ENCODE assay signal across 4 worm cellular contexts in genomic region chrV:9175218-9175837, ce11.
TF ChIP-seq lines count a peak whose summit lies in the region.

spas-1 (plus strand) TSS chrV:9175789.

TF ChIP-seq in whole organism, L2 larva, 48 proteins besides CTCF, POLR2A, EP300 and RAD21 (continues in another document):
- peak; percentile 7 for TF ChIP-seq skn-1 (tag; optimal IDR thresholded peaks at IDR 0.05; lab: Kevin White, UChicago)
- peak; percentile 12 for TF ChIP-seq unc-62 (GFP tag; optimal IDR thresholded peaks at IDR 0.05; lab: Kevin White, UChicago)
- TF ChIP-seq nhr-23 (tag; optimal IDR thresholded peaks at IDR 0.05; lab: Kevin White, UChicago), result no peak
- TF ChIP-seq zag-1 (tag; optimal IDR thresholded peaks at IDR 0.05; lab: Kevin White, UChicago), result peak; percentile 37
- no peak for TF ChIP-seq peb-1 (tag; optimal IDR thresholded peaks at IDR 0.05; lab: Kevin White, UChicago)
- peak; percentile 49 for TF ChIP-seq blmp-1 (tag; optimal IDR thresholded peaks at IDR 0.05; lab: Kevin White, UChicago; ENCODE audit: insufficient read depth)
- peak; percentile 86 for TF ChIP-seq mab-5 (tag; optimal IDR thresholded peaks at IDR 0.05; lab: Kevin White, UChicago)
- peak; percentile 95 for TF ChIP-seq unc-55 (GFP tag; optimal IDR thresholded peaks at IDR 0.05; lab: Kevin White, UChicago)
- TF ChIP-seq ZK546.5 (tag; optimal IDR thresholded peaks at IDR 0.05; lab: Kevin White, UChicago), result no peak
- no peak for TF ChIP-seq nhr-237 (tag; optimal IDR thresholded peaks at IDR 0.05; lab: Kevin White, UChicago)
- peak; percentile 82 for TF ChIP-seq snpc-4 (tag; optimal IDR thresholded peaks at IDR 0.05; lab: Kevin White, UChicago)
- peak; percentile 93 for TF ChIP-seq sma-9 (GFP tag; optimal IDR thresholded peaks at IDR 0.05; lab: Kevin White, UChicago)
- no peak for TF ChIP-seq sma-9 (tag; optimal IDR thresholded peaks at IDR 0.05; lab: Kevin White, UChicago)
- no peak for TF ChIP-seq alr-1 (tag; optimal IDR thresholded peaks at IDR 0.05; lab: Kevin White, UChicago)
- peak; percentile 74 for TF ChIP-seq egl-27 (tag; optimal IDR thresholded peaks at IDR 0.05; lab: Kevin White, UChicago)
- peak; percentile 78 for TF ChIP-seq ztf-4 (tag; optimal IDR thresholded peaks at IDR 0.05; lab: Kevin White, UChicago)
- TF ChIP-seq unc-39 (tag; optimal IDR thresholded peaks at IDR 0.05; lab: Kevin White, UChicago), result no peak
- TF ChIP-seq ztf-11 (tag; optimal IDR thresholded peaks at IDR 0.05; lab: Kevin White, UChicago), result no peak
- no peak for TF ChIP-seq nhr-10 (tag; optimal IDR thresholded peaks at IDR 0.05; lab: Kevin White, UChicago)
- TF ChIP-seq nhr-21 (tag; optimal IDR thresholded peaks at IDR 0.05; lab: Kevin White, UChicago), result peak; percentile 80
- TF ChIP-seq aly-2 (tag; optimal IDR thresholded peaks at IDR 0.05; lab: Kevin White, UChicago), result no peak
- peak; percentile 88 for TF ChIP-seq F13H6.1 (tag; optimal IDR thresholded peaks at IDR 0.05; lab: Kevin White, UChicago)
- TF ChIP-seq nhr-77 (tag; optimal IDR thresholded peaks at IDR 0.05; lab: Kevin White, UChicago), result peak; percentile 40
- TF ChIP-seq Y55F3AM.14 (GFP tag; optimal IDR thresholded peaks at IDR 0.05; lab: Kevin White, UChicago), result no peak

TF ChIP-seq in whole organism, L4 larva, 104 proteins besides CTCF, POLR2A, EP300 and RAD21 (continues in another document):
- TF ChIP-seq pqm-1 (tag; optimal IDR thresholded peaks at IDR 0.05; lab: Kevin White, UChicago) (peak; percentile 34), D1046.2 (GFP tag; IDR thresholded peaks at IDR 0.05; lab: Robert Waterston, UW) (no peak), gei-8 (GFP tag; optimal IDR thresholded peaks at IDR 0.05; lab: Kevin White, UChicago) (no peak), nhr-6 (tag; optimal IDR thresholded peaks at IDR 0.05; lab: Kevin White, UChicago) (peak; percentile 83), nhr-77 (tag; optimal IDR thresholded peaks at IDR 0.05; lab: Kevin White, UChicago) (peak; percentile 92), ceh-32 (tag; optimal IDR thresholded peaks at IDR 0.05; lab: Kevin White, UChicago; ENCODE audit: poor library complexity) (no peak), daf-16 (GFP tag; optimal IDR thresholded peaks at IDR 0.05; lab: Kevin White, UChicago) (peak in 1 of 2 experiments; percentile 20), daf-16 (tag; optimal IDR thresholded peaks at IDR 0.05; lab: Kevin White, UChicago) (peak; percentile 27), ctbp-1 (GFP tag; IDR thresholded peaks at IDR 0.05; lab: Robert Waterston, UW) (peak; percentile 76), snpc-4 (tag; optimal IDR thresholded peaks at IDR 0.05; lab: Kevin White, UChicago) (no peak), madf-5 (GFP tag; IDR thresholded peaks at IDR 0.05; lab: Robert Waterston, UW) (no peak), R02D3.7 (tag; optimal IDR thresholded peaks at IDR 0.05; lab: Kevin White, UChicago) (no peak), Y48G9A.11 (GFP tag; IDR thresholded peaks at IDR 0.05; lab: Robert Waterston, UW) (no peak), F26F4.8 (GFP tag; conservative IDR thresholded peaks at IDR 0.05; lab: Robert Waterston, UW) (no peak), nhr-102 (tag; optimal IDR thresholded peaks at IDR 0.05; lab: Kevin White, UChicago) (peak; percentile 92), fkh-10 (GFP tag; optimal IDR thresholded peaks at IDR 0.05; lab: Kevin White, UChicago) (peak; percentile 80), T20F7.1 (GFP tag; optimal IDR thresholded peaks at IDR 0.05; lab: Kevin White, UChicago) (peak; percentile 87), spr-1 (tag; optimal IDR thresholded peaks at IDR 0.05; lab: Kevin White, UChicago) (peak; percentile 51), duxl-1 (tag; optimal IDR thresholded peaks at IDR 0.05; lab: Kevin White, UChicago; ENCODE audit: poor library complexity) (peak; percentile 68), daf-19 (GFP tag; conservative IDR thresholded peaks at IDR 0.05; lab: Robert Waterston, UW) (no peak), sdz-12 (GFP tag; optimal IDR thresholded peaks at IDR 0.05; lab: Kevin White, UChicago) (no peak), madf-9 (GFP tag; conservative IDR thresholded peaks at IDR 0.05; lab: Robert Waterston, UW) (no peak), ztf-7 (tag; optimal IDR thresholded peaks at IDR 0.05; lab: Kevin White, UChicago) (peak; percentile 47), mdl-1 (tag; optimal IDR thresholded peaks at IDR 0.05; lab: Kevin White, UChicago) (peak in 1 of 2 experiments; percentile 35)

TF ChIP-seq in whole organism, late embryonic, 69 proteins besides CTCF, POLR2A, EP300 and RAD21 (continues in another document):
- TF ChIP-seq unc-86 (tag; optimal IDR thresholded peaks at IDR 0.05; lab: Kevin White, UChicago), result no peak
- no peak; the same call in 1 of the 2 replicates for TF ChIP-seq sox-2 (GFP tag; IDR thresholded peaks at IDR 0.05; lab: Robert Waterston, UW)
- no peak for TF ChIP-seq pag-3 (tag; optimal IDR thresholded peaks at IDR 0.05; lab: Kevin White, UChicago; ENCODE audit: borderline replicate concordance)
- no peak for TF ChIP-seq lin-11 (tag; optimal IDR thresholded peaks at IDR 0.05; lab: Kevin White, UChicago)
- TF ChIP-seq elt-4 (tag; optimal IDR thresholded peaks at IDR 0.05; lab: Kevin White, UChicago), result no peak
- TF ChIP-seq C08G9.2 (tag; optimal IDR thresholded peaks at IDR 0.05; lab: Kevin White, UChicago), result peak; percentile 3
- TF ChIP-seq eyg-1 (tag; optimal IDR thresholded peaks at IDR 0.05; lab: Kevin White, UChicago), result peak; percentile 13
- TF ChIP-seq nhr-232 (tag; optimal IDR thresholded peaks at IDR 0.05; lab: Kevin White, UChicago), result peak; percentile 26
- TF ChIP-seq hlh-6 (tag; optimal IDR thresholded peaks at IDR 0.05; lab: Kevin White, UChicago), result no peak
- no peak for TF ChIP-seq nhr-11 (tag; optimal IDR thresholded peaks at IDR 0.05; lab: Kevin White, UChicago)
- TF ChIP-seq unc-3 (GFP tag; conservative IDR thresholded peaks at IDR 0.05; lab: Robert Waterston, UW), result no peak
- peak; percentile 52 for TF ChIP-seq unc-3 (tag; optimal IDR thresholded peaks at IDR 0.05; lab: Kevin White, UChicago)
- TF ChIP-seq ceh-9 (tag; optimal IDR thresholded peaks at IDR 0.05; lab: Kevin White, UChicago), result no peak
- TF ChIP-seq dve-1 (tag; optimal IDR thresholded peaks at IDR 0.05; lab: Kevin White, UChicago), result peak; percentile 51
- peak; percentile 29 for TF ChIP-seq che-1 (tag; optimal IDR thresholded peaks at IDR 0.05; lab: Kevin White, UChicago)
- peak; percentile 79 for TF ChIP-seq elt-2 (tag; optimal IDR thresholded peaks at IDR 0.05; lab: Kevin White, UChicago)
- TF ChIP-seq dmd-4 (tag; optimal IDR thresholded peaks at IDR 0.05; lab: Kevin White, UChicago; ENCODE audit: borderline replicate concordance), result no peak
- TF ChIP-seq ceh-48 (tag; optimal IDR thresholded peaks at IDR 0.05; lab: Kevin White, UChicago), result peak; percentile 96
- peak; percentile 41 for TF ChIP-seq rnt-1 (tag; optimal IDR thresholded peaks at IDR 0.05; lab: Kevin White, UChicago)
- TF ChIP-seq syd-9 (tag; optimal IDR thresholded peaks at IDR 0.05; lab: Kevin White, UChicago), result peak; percentile 52
- TF ChIP-seq ceh-31 (tag; optimal IDR thresholded peaks at IDR 0.05; lab: Kevin White, UChicago), result no peak
- peak; percentile 39 for TF ChIP-seq ceh-30 (tag; optimal IDR thresholded peaks at IDR 0.05; lab: Kevin White, UChicago)
- TF ChIP-seq ceh-2 (tag; optimal IDR thresholded peaks at IDR 0.05; lab: Kevin White, UChicago), result peak; percentile 34
- TF ChIP-seq tbx-2 (tag; optimal IDR thresholded peaks at IDR 0.05; lab: Kevin White, UChicago), result peak; percentile 75
- TF ChIP-seq npax-4 (tag; optimal IDR thresholded peaks at IDR 0.05; lab: Kevin White, UChicago), result peak; percentile 10
- no peak for TF ChIP-seq ref-2 (tag; optimal IDR thresholded peaks at IDR 0.05; lab: Kevin White, UChicago)

TF ChIP-seq in whole organism, mixed stage, embryonic, 35 proteins besides CTCF, POLR2A, EP300 and RAD21:
- TF ChIP-seq mep-1 (tag; optimal IDR thresholded peaks at IDR 0.05; lab: Kevin White, UChicago) (peak; percentile 93), lin-32 (GFP tag; optimal IDR thresholded peaks at IDR 0.05; lab: Kevin White, UChicago) (peak; percentile 42), tbx-8 (GFP tag; optimal IDR thresholded peaks at IDR 0.05; lab: Kevin White, UChicago) (no peak), unc-120 (tag; optimal IDR thresholded peaks at IDR 0.05; lab: Kevin White, UChicago; ENCODE audit: poor library complexity, severe bottlenecking) (no peak), ztf-11 (tag; optimal IDR thresholded peaks at IDR 0.05; lab: Kevin White, UChicago) (no peak), drap-1 (GFP tag; optimal IDR thresholded peaks at IDR 0.05; lab: Kevin White, UChicago) (peak; percentile 34), lin-13 (tag; optimal IDR thresholded peaks at IDR 0.05; lab: Kevin White, UChicago) (peak; percentile 78), nhr-237 (tag; optimal IDR thresholded peaks at IDR 0.05; lab: Kevin White, UChicago) (peak; percentile 86), unc-62 (GFP tag; optimal IDR thresholded peaks at IDR 0.05; lab: Kevin White, UChicago) (peak; percentile 38), ceh-83 (GFP tag; optimal IDR thresholded peaks at IDR 0.05; lab: Kevin White, UChicago) (no peak), nhr-12 (tag; optimal IDR thresholded peaks at IDR 0.05; lab: Kevin White, UChicago) (no peak), ceh-43 (GFP tag; optimal IDR thresholded peaks at IDR 0.05; lab: Kevin White, UChicago) (peak; percentile 56), M03D4.4 (tag; optimal IDR thresholded peaks at IDR 0.05; lab: Kevin White, UChicago) (peak; percentile 60), blmp-1 (tag; optimal IDR thresholded peaks at IDR 0.05; lab: Kevin White, UChicago) (no peak), mls-2 (tag; optimal IDR thresholded peaks at IDR 0.05; lab: Kevin White, UChicago) (peak; percentile 32), ces-1 (GFP tag; optimal IDR thresholded peaks at IDR 0.05; lab: Kevin White, UChicago) (no peak), pha-4 (tag; optimal IDR thresholded peaks at IDR 0.05; lab: Kevin White, UChicago) (peak; percentile 84), zip-8 (tag; optimal IDR thresholded peaks at IDR 0.05; lab: Kevin White, UChicago) (peak; percentile 62), nhr-2 (tag; optimal IDR thresholded peaks at IDR 0.05; lab: Kevin White, UChicago) (peak; percentile 15), unc-39 (tag; optimal IDR thresholded peaks at IDR 0.05; lab: Kevin White, UChicago) (no peak), hlh-1 (tag; optimal IDR thresholded peaks at IDR 0.05; lab: Kevin White, UChicago) (no peak), elt-1 (tag; optimal IDR thresholded peaks at IDR 0.05; lab: Kevin White, UChicago; ENCODE audit: borderline replicate concordance, insufficient read depth) (no peak), elt-3 (tag; optimal IDR thresholded peaks at IDR 0.05; lab: Kevin White, UChicago) (no peak), nhr-28 (tag; optimal IDR thresholded peaks at IDR 0.05; lab: Kevin White, UChicago) (no peak)
